Worm (Caenorhabditis elegans) whole organism, L3 larva: Measurements from ENCODE around the gene hsp-16.2.

Experiments used
- aly-2 ChIP-seq: fragments of 150-350 bp; optimal IDR thresholded peaks from 2 replicates; lab custom pipeline; 2014; ENCODE audit warnings: missing biosample characterization, missing genetic modification characterization
- nhr-43 ChIP-seq: sonication (generic microtip); optimal IDR thresholded peaks from 2 replicates; lab custom pipeline; 2016; ENCODE audit warnings: mild to moderate bottlenecking, missing genetic modification characterization, missing compliant biosample characterization; ENCODE audit not compliant: poor library complexity, severe bottlenecking
- unc-39 ChIP-seq: sonication (generic microtip); optimal IDR thresholded peaks from 4 replicates; lab custom pipeline; 2017; ENCODE audit warnings: missing biosample characterization, missing genetic modification characterization

DNA sequence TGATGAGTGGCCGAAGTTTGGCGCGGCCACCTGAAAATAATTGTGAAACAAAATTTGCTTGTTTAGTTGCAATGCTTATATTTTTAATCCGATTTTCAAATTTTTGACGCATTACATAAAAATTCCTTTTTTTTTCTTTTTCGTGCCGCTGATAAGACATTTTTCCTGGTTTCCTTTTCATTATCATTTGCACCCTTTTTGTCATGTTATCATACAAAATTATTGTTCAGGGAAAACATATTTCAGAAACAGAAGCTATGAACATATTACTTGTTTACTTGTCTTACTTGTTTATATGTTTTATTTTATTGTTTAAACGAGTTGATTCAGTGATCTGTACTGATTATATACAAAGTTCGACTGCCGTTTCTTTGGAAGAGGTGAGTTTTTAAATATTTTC lies 44.1 kb downstream of the hsp-16.2 start, which contains the start of gene clec-205:
- TF ChIP-seq unc-39 (tag; lab: Kevin White, UChicago) (no peak), aly-2 (no peak), nhr-43 (no peak)
